Worm (Caenorhabditis elegans) whole organism, L4 larva: ENCODE data around the gene C29F4.3.
"Not testable (repeated sequence)": the region's sequence is repeated elsewhere in the genome, so short reads cannot be mapped to it uniquely, and the experiment has no call there.

Source experiments
- F37D6.2 ChIP-seq: sonication (generic microtip); optimal IDR thresholded peaks from 2 replicates; lab custom pipeline; 2016; ENCODE audit warnings: mild to moderate bottlenecking, missing genetic modification characterization, missing compliant biosample characterization
- dpl-1 ChIP-seq: fragments of 150-350 bp; optimal IDR thresholded peaks from 2 replicates; lab custom pipeline; 2014; ENCODE audit warnings: missing biosample characterization, missing genetic modification reagents, missing genetic modification characterization
- egl-27 ChIP-seq: sonication (generic microtip); optimal IDR thresholded peaks from 3 replicates; lab custom pipeline; 2017; ENCODE audit warnings: missing biosample characterization, missing genetic modification reagents, missing genetic modification characterization
- jun-1 ChIP-seq: fragments of 150-350 bp; optimal IDR thresholded peaks from 2 replicates; lab custom pipeline; 2014; ENCODE audit warnings: missing biosample characterization, missing genetic modification reagents, missing genetic modification characterization
- mes-2 ChIP-seq: sonication (generic microtip); optimal IDR thresholded peaks from 2 replicates; lab custom pipeline; 2016; ENCODE audit warnings: missing genotype, mild to moderate bottlenecking, missing genetic modification characterization, missing compliant biosample characterization; ENCODE audit not compliant: poor library complexity, severe bottlenecking
- nhr-10 ChIP-seq: fragments of 150-350 bp; optimal IDR thresholded peaks from 2 replicates; lab custom pipeline; 2014; ENCODE audit warnings: missing biosample characterization, missing genetic modification characterization
- nhr-237 ChIP-seq: sonication (generic microtip); optimal IDR thresholded peaks from 2 replicates; lab custom pipeline; 2017; ENCODE audit warnings: missing biosample characterization, missing genetic modification characterization
- nhr-76 ChIP-seq: fragments of 150-350 bp; optimal IDR thresholded peaks from 2 replicates; lab custom pipeline; 2014; ENCODE audit warnings: missing biosample characterization, missing genetic modification characterization
- pqm-1 ChIP-seq: sonication (generic microtip); optimal IDR thresholded peaks from 2 replicates; lab custom pipeline; 2017; ENCODE audit warnings: missing biosample characterization, missing genetic modification characterization
- spr-3 ChIP-seq: fragments of 200-800 bp; sonication (Bioruptor generic); optimal IDR thresholded peaks from 2 replicates; lab custom pipeline; 2018; ENCODE audit warnings: mild to moderate bottlenecking, missing genetic modification characterization, missing compliant biosample characterization
- unc-62 ChIP-seq, 3 experiments: fragments of 150-350 bp in 1 of 3; sonication (generic microtip); optimal IDR thresholded peaks in 2 of 3; peaks in 1 of 3; 1 replicate in 1 of 3; 2 replicates in 2 of 3; lab custom pipeline; 2014 to 2017; ENCODE audit warnings: missing biosample characterization in 3 of 3, missing genetic modification characterization in 3 of 3, missing genetic modification reagents in 3 of 3, missing genotype in 1 of 3

- not testable (repeated sequence) for TF ChIP-seq jun-1 (tag; lab: Kevin White, UChicago); dpl-1 (GFP tag; lab: Kevin White, UChicago); nhr-237 (tag; lab: Kevin White, UChicago); nhr-76 (tag; lab: Kevin White, UChicago); spr-3 (GFP tag; lab: Kevin White, UChicago); unc-62 (GFP tag; optimal IDR thresholded peaks at IDR 0.05 in 1 of 2; lab: Kevin White, UChicago); unc-62 (tag; optimal IDR thresholded peaks at IDR 0.05; lab: Kevin White, UChicago); F37D6.2; mes-2 (tag; lab: Kevin White, UChicago); nhr-10; egl-27 (tag; lab: Kevin White, UChicago); pqm-1 (tag; lab: Kevin White, UChicago)
These were observed 21.4 kb downstream of the C29F4.3 start, which contains the start of gene R07H5.11 for ce11 chrIV:11202389-11202788.
